Fruit fly (Drosophila melanogaster) whole organism, embryonic: Measurements from ENCODE around the gene Prdm13.

Source experiments
- BEAF-32 ChIP-seq: fragments of 200-800 bp; sonication (Bioruptor generic); optimal IDR thresholded peaks from 3 replicates; lab custom pipeline; 2017; ENCODE audit warnings: missing biosample characterization, missing genetic modification characterization, mild to moderate bottlenecking, moderate library complexity, missing genetic modification reagents
- BtbVII ChIP-seq: fragments of 200-800 bp; sonication (Bioruptor generic); optimal IDR thresholded peaks from 3 replicates; lab custom pipeline; 2017; ENCODE audit warnings: missing biosample characterization, mild to moderate bottlenecking, missing genetic modification characterization
- CG12659 ChIP-seq: fragments of 200-800 bp; sonication (Bioruptor generic); optimal IDR thresholded peaks from 3 replicates; lab custom pipeline; 2017; ENCODE audit warnings: mild to moderate bottlenecking, missing biosample characterization, missing genetic modification reagents, missing genetic modification characterization
- CG12942 ChIP-seq: fragments of 200-800 bp; sonication (Bioruptor generic); optimal IDR thresholded peaks from 3 replicates; lab custom pipeline; 2016; ENCODE audit warnings: missing biosample characterization, missing genetic modification characterization
- CG13123 ChIP-seq: fragments of 200-800 bp; sonication (Bioruptor generic); optimal IDR thresholded peaks from 2 replicates; lab custom pipeline; 2016; ENCODE audit warnings: missing biosample characterization, missing genetic modification characterization
- CG13287 ChIP-seq: fragments of 200-800 bp; sonication (Bioruptor generic); IDR thresholded peaks from 2 replicates; pipeline ENCODE4 v1.3.6; 2022; ENCODE audit warnings: missing biosample characterization, missing genetic modification characterization; ENCODE audit not compliant: partially characterized antibody
- CG13775 ChIP-seq: fragments of 200-800 bp; sonication (Bioruptor generic); optimal IDR thresholded peaks from 3 replicates; lab custom pipeline; 2017; ENCODE audit warnings: missing biosample characterization, mild to moderate bottlenecking, missing genetic modification characterization
- CG14441 ChIP-seq: fragments of 200-800 bp; sonication (Bioruptor generic); IDR thresholded peaks from 2 replicates; pipeline ENCODE4 v1.3.6; 2022; ENCODE audit warnings: missing biosample characterization, missing genetic modification characterization
- CG1602 ChIP-seq: fragments of 200-800 bp; sonication (Bioruptor generic); optimal IDR thresholded peaks from 3 replicates; lab custom pipeline; 2016; ENCODE audit warnings: missing biosample characterization, missing genetic modification characterization
- CG5245 ChIP-seq: fragments of 200-800 bp; sonication (Bioruptor generic); optimal IDR thresholded peaks from 3 replicates; lab custom pipeline; 2016; ENCODE audit warnings: missing biosample characterization, missing genetic modification characterization
- CG8478 ChIP-seq: fragments of >200 bp; optimal IDR thresholded peaks from 2 replicates; lab custom pipeline; 2018
- CG8765 ChIP-seq: fragments of 200-800 bp; sonication (Bioruptor generic); IDR thresholded peaks from 2 replicates; pipeline ENCODE4 v1.3.6; 2022; ENCODE audit warnings: missing biosample characterization, missing genetic modification characterization
- CG9727 ChIP-seq: fragments of 200-800 bp; sonication (Bioruptor generic); optimal IDR thresholded peaks from 3 replicates; lab custom pipeline; 2017; ENCODE audit warnings: missing biosample characterization, mild to moderate bottlenecking, missing genetic modification characterization
- CTCF ChIP-seq: fragments of 200-800 bp; sonication (Bioruptor generic); optimal IDR thresholded peaks from 2 replicates; lab custom pipeline; 2017; ENCODE audit warnings: missing biosample characterization, mild to moderate bottlenecking, missing genetic modification characterization, moderate library complexity
- CrebB ChIP-seq: fragments of 200-800 bp; sonication (Bioruptor generic); optimal IDR thresholded peaks from 3 replicates; lab custom pipeline; 2018; ENCODE audit warnings: missing biosample characterization, mild to moderate bottlenecking, missing genetic modification characterization
- Ets65A ChIP-seq: fragments of 200-800 bp; sonication (Bioruptor generic); peaks from one replicate; lab custom pipeline; 2016; ENCODE audit warnings: missing biosample characterization, missing genetic modification characterization
- Fer2 ChIP-seq: fragments of 200-800 bp; sonication (Bioruptor generic); optimal IDR thresholded peaks from 2 replicates; lab custom pipeline; 2018; ENCODE audit warnings: missing biosample characterization, mild to moderate bottlenecking, missing genetic modification characterization, moderate library complexity
- HmgD ChIP-seq: fragments of 200-800 bp; sonication (Bioruptor generic); optimal IDR thresholded peaks from 3 replicates; lab custom pipeline; 2016; ENCODE audit warnings: missing biosample characterization, missing genetic modification characterization
- Hmx ChIP-seq: fragments of 200-800 bp; sonication (Bioruptor generic); optimal IDR thresholded peaks from 2 replicates; lab custom pipeline; 2016; ENCODE audit warnings: missing biosample characterization, missing genetic modification characterization
- MBD-R2 ChIP-seq: fragments of 200-800 bp; sonication (Bioruptor generic); IDR thresholded peaks from 2 replicates; pipeline ENCODE4 v1.3.6; 2022; ENCODE audit warnings: missing biosample characterization, missing genetic modification characterization
- Nf-YC ChIP-seq: fragments of 200-800 bp; optimal IDR thresholded peaks from 3 replicates; lab custom pipeline; 2019; ENCODE audit warnings: missing biosample characterization, mild to moderate bottlenecking, missing genetic modification characterization, moderate library complexity
- Optix ChIP-seq: fragments of 200-800 bp; sonication (Bioruptor generic); IDR thresholded peaks from 3 replicates; pipeline ENCODE4 v1.3.6; 2022; ENCODE audit warnings: missing biosample characterization, missing genetic modification characterization
- Spps ChIP-seq: fragments of 200-800 bp; sonication (Bioruptor generic); optimal IDR thresholded peaks from 2 replicates; lab custom pipeline; 2018; ENCODE audit warnings: missing biosample characterization, mild to moderate bottlenecking, missing genetic modification characterization
- Ssrp ChIP-seq: fragments of 200-800 bp; sonication (Bioruptor generic); optimal IDR thresholded peaks from 2 replicates; lab custom pipeline; 2018; ENCODE audit warnings: missing biosample characterization, mild to moderate bottlenecking, missing genetic modification characterization, moderate library complexity
- Xrp1 ChIP-seq: fragments of 200-800 bp; sonication (Bioruptor generic); IDR thresholded peaks from 2 replicates; pipeline ENCODE4 v1.3.6; 2022; ENCODE audit warnings: missing biosample characterization, missing genetic modification characterization
- ac ChIP-seq: fragments of 200-800 bp; sonication (Bioruptor generic); optimal IDR thresholded peaks from 3 replicates; lab custom pipeline; 2017; ENCODE audit warnings: missing biosample characterization, mild to moderate bottlenecking, missing genetic modification characterization
- ato ChIP-seq: fragments of 200-800 bp; sonication (Bioruptor generic); IDR thresholded peaks from 2 replicates; pipeline ENCODE4 v1.3.6; 2022; ENCODE audit warnings: missing biosample characterization, missing genetic modification characterization; ENCODE audit not compliant: partially characterized antibody
- bbx ChIP-seq: fragments of 200-800 bp; sonication (Bioruptor generic); IDR thresholded peaks from 2 replicates; pipeline ENCODE4 v1.3.6; 2022; ENCODE audit warnings: missing biosample characterization, missing genetic modification characterization; ENCODE audit not compliant: partially characterized antibody
- dati ChIP-seq: fragments of 200-800 bp; sonication (Bioruptor generic); IDR thresholded peaks from 2 replicates; pipeline ENCODE4 v1.3.6; 2022; ENCODE audit warnings: missing biosample characterization, missing genetic modification characterization
- disco-r ChIP-seq: fragments of 200-800 bp; sonication (Bioruptor generic); optimal IDR thresholded peaks from 2 replicates; lab custom pipeline; 2016; ENCODE audit warnings: missing biosample characterization, missing genetic modification characterization
- dpn ChIP-seq, 2 experiments: fragments of 200-800 bp; sonication (Bioruptor generic); optimal IDR thresholded peaks; 3 replicates each; lab custom pipeline; 2016; ENCODE audit warnings: missing biosample characterization in 2 of 2, missing genetic modification characterization in 2 of 2
- fd96Cb ChIP-seq: fragments of 200-800 bp; sonication (Bioruptor generic); optimal IDR thresholded peaks from 2 replicates; lab custom pipeline; 2018; ENCODE audit warnings: missing biosample characterization, mild to moderate bottlenecking, missing genetic modification characterization, moderate library complexity
- ftz-f1 ChIP-seq: fragments of 200-800 bp; sonication (Bioruptor generic); optimal IDR thresholded peaks from 2 replicates; lab custom pipeline; 2016; ENCODE audit warnings: missing biosample characterization, missing genetic modification characterization
- gt ChIP-seq: fragments of 200-800 bp; sonication (Bioruptor generic); IDR thresholded peaks from 2 replicates; pipeline ENCODE4 v1.3.6; 2022; ENCODE audit warnings: missing biosample characterization, missing genetic modification characterization
- hbn ChIP-seq: fragments of 200-800 bp; sonication (Bioruptor generic); IDR thresholded peaks from 2 replicates; pipeline ENCODE4 v1.3.6; 2022; ENCODE audit warnings: missing biosample characterization, missing genetic modification characterization; ENCODE audit not compliant: partially characterized antibody
- her ChIP-seq: fragments of 200-800 bp; sonication (Bioruptor generic); optimal IDR thresholded peaks from 2 replicates; lab custom pipeline; 2016; ENCODE audit warnings: missing biosample characterization, missing genetic modification characterization
- insv ChIP-seq, 2 experiments: fragments of 200-800 bp; sonication (Bioruptor generic); optimal IDR thresholded peaks; 3 replicates each; lab custom pipeline; 2016 to 2018; ENCODE audit warnings: missing biosample characterization in 2 of 2, missing genetic modification characterization in 2 of 2
- ken ChIP-seq: fragments of 200-800 bp; sonication (Bioruptor generic); IDR thresholded peaks from 3 replicates; pipeline ENCODE4 v1.3.6; 2022; ENCODE audit warnings: missing biosample characterization, missing genetic modification characterization
- nerfin-1 ChIP-seq: fragments of 200-800 bp; sonication (Bioruptor generic); optimal IDR thresholded peaks from 3 replicates; lab custom pipeline; 2019; ENCODE audit warnings: missing biosample characterization, mild to moderate bottlenecking, missing genetic modification characterization, moderate library complexity
- org-1 ChIP-seq: fragments of 200-800 bp; sonication (Bioruptor generic); optimal IDR thresholded peaks from 2 replicates; lab custom pipeline; 2017; ENCODE audit warnings: missing biosample characterization, missing genetic modification characterization
- otp ChIP-seq: fragments of 200-800 bp; sonication (Bioruptor generic); IDR thresholded peaks from 3 replicates; pipeline ENCODE4, ENCODE4 v1.3.6; 2022; ENCODE audit warnings: missing biosample characterization, missing genetic modification characterization
- pita ChIP-seq: fragments of 200-800 bp; sonication (Bioruptor generic); optimal IDR thresholded peaks from 2 replicates; lab custom pipeline; 2017; ENCODE audit warnings: missing biosample characterization, mild to moderate bottlenecking, missing genetic modification characterization
- pzg ChIP-seq: fragments of 200-800 bp; sonication (Bioruptor generic); optimal IDR thresholded peaks from 3 replicates; lab custom pipeline; 2018; ENCODE audit warnings: missing biosample characterization, mild to moderate bottlenecking, missing genetic modification characterization, moderate library complexity
- sr ChIP-seq: fragments of 200-800 bp; sonication (Bioruptor generic); IDR thresholded peaks from 3 replicates; pipeline ENCODE4 v1.3.6; 2022; ENCODE audit warnings: missing biosample characterization, missing genetic modification characterization
- stwl ChIP-seq: fragments of 200-800 bp; sonication (Bioruptor generic); optimal IDR thresholded peaks from 3 replicates; lab custom pipeline; 2018; ENCODE audit warnings: missing biosample characterization, mild to moderate bottlenecking, missing genetic modification characterization, moderate library complexity
- tup ChIP-seq: fragments of 200-800 bp; sonication (Bioruptor generic); optimal IDR thresholded peaks from 2 replicates; lab custom pipeline; 2016; ENCODE audit warnings: missing biosample characterization, mild to moderate bottlenecking, missing genetic modification characterization, moderate library complexity
- tx ChIP-seq: fragments of 200-800 bp; sonication (Bioruptor generic); optimal IDR thresholded peaks from 2 replicates; lab custom pipeline; 2016; ENCODE audit warnings: missing biosample characterization, missing genetic modification characterization

Gene Prdm13

dm6 chr3L:6188995-6189927 is 26.3 kb downstream of the Prdm13 start, which contains the start of the genes D19A and CG7386 (continued):
- TF ChIP-seq nerfin-1 (peak; percentile 16), pzg (GFP tag; lab: Kevin White, UChicago) (peak; percentile 32), tup (GFP tag; lab: Kevin White, UChicago) (peak; percentile 5), CG9727 (GFP tag; lab: Kevin White, UChicago) (peak; percentile 29), CG8765 (GFP tag; lab: Robert Waterston, UW) (no peak), ato (no peak), dpn (GFP tag; optimal IDR thresholded peaks at IDR 0.05; lab: Kevin White, UChicago) (peak; percentile 33 to 62), CG14441 (GFP tag; lab: Robert Waterston, UW) (peak; percentile 53), Fer2 (tag; lab: Kevin White, UChicago) (peak; percentile 11), CG12659 (GFP tag; lab: Kevin White, UChicago) (peak; percentile 49), CG5245 (GFP tag; lab: Kevin White, UChicago) (no peak), fd96Cb (tag; lab: Kevin White, UChicago) (peak; percentile 22), CTCF (GFP tag; lab: Kevin White, UChicago) (no peak), bbx (GFP tag; lab: Robert Waterston, UW) (0 out of 2 replicates have a peak, but pooled peaks have one; percentile 36), CG12942 (GFP tag; lab: Kevin White, UChicago) (no peak), dati (GFP tag; lab: Robert Waterston, UW) (no peak), her (peak; percentile 49), Nf-YC (tag; lab: Kevin White, UChicago) (peak; percentile 63), BtbVII (GFP tag; lab: Kevin White, UChicago) (no peak), hbn (GFP tag; lab: Robert Waterston, UW) (no peak; the same call in 1 of the 2 replicates), CrebB (tag; lab: Kevin White, UChicago) (no peak), Optix (GFP tag; lab: Robert Waterston, UW) (peak; percentile 61), Ets65A (peak; percentile 89)

dm6 chr3L:6192822-6193555 is 30.1 kb downstream of the Prdm13 start, which contains the start of the genes Sf3b6 and Tnpo:
Gene Sf3b6, minus strand, starts transcription at chr3L:6193179.
Gene Tnpo, plus strand, starts transcription at chr3L:6193480.
- TF ChIP-seq ftz-f1 (GFP tag; lab: Kevin White, UChicago) (no peak), CG13287 (peak; percentile 61), Xrp1 (peak; percentile 82), Spps (tag; lab: Kevin White, UChicago) (peak; percentile 48), BEAF-32 (peak; percentile 89), disco-r (GFP tag; lab: Kevin White, UChicago) (peak; percentile 33), tx (GFP tag; lab: Kevin White, UChicago) (peak; percentile 62), pita (GFP tag; lab: Kevin White, UChicago) (no peak), HmgD (GFP tag; lab: Kevin White, UChicago) (peak; percentile 9), CG13775 (GFP tag; lab: Kevin White, UChicago) (peak; percentile 92), MBD-R2 (GFP tag; lab: Robert Waterston, UW) (peak; percentile 79), fd96Cb (tag; lab: Kevin White, UChicago) (peak; percentile 72), Hmx (GFP tag; lab: Kevin White, UChicago) (peak; percentile 68), CG13123 (GFP tag; lab: Kevin White, UChicago) (peak; percentile 63), ac (GFP tag; lab: Kevin White, UChicago) (no peak), gt (peak; percentile 27; the same call in 1 of the 2 replicates), CG8478 (lab: Kevin White, UChicago) (no peak), Ssrp (tag; lab: Kevin White, UChicago) (peak; percentile 87), sr (peak; percentile 8; the same call in 1 of the 3 replicates), otp (GFP tag; lab: Robert Waterston, UW) (no peak; the same call in 2 of the 3 replicates), org-1 (GFP tag; lab: Kevin White, UChicago) (peak; percentile 56), ken (GFP tag; lab: Robert Waterston, UW) (peak; percentile 85), stwl (peak; percentile 47), CG1602 (peak; percentile 88), insv (GFP tag; optimal IDR thresholded peaks at IDR 0.05; lab: Kevin White, UChicago) (peak in 1 of 2 experiments; percentile 52)
